Worm (Caenorhabditis elegans) whole organism, L2 larva: ENCODE results near the gene faah-3.

ENCODE experiments used
- fos-1 ChIP-seq: fragments of 150-350 bp; optimal IDR thresholded peaks from 2 replicates; lab custom pipeline; 2014; ENCODE audit warnings: missing biosample characterization, missing genetic modification characterization
- lin-39 ChIP-seq: fragments of 150-350 bp; optimal IDR thresholded peaks from 2 replicates; lab custom pipeline; 2014; ENCODE audit warnings: missing biosample characterization, missing genetic modification reagents, missing genetic modification characterization
- nhr-11 ChIP-seq: fragments of 150-350 bp; optimal IDR thresholded peaks from 2 replicates; lab custom pipeline; 2014; ENCODE audit warnings: missing biosample characterization, missing genetic modification characterization
- ztf-11 ChIP-seq: sonication (generic microtip); optimal IDR thresholded peaks from 2 replicates; lab custom pipeline; 2017; ENCODE audit warnings: missing biosample characterization, missing genetic modification characterization

- TF ChIP-seq nhr-11 (no peak), lin-39 (tag; lab: Kevin White, UChicago) (no peak), fos-1 (tag; lab: Kevin White, UChicago) (no peak), ztf-11 (tag; lab: Kevin White, UChicago) (no peak)
These were observed 26.9 kb upstream of the faah-3 start for ce11 chrIV:972401-972800.
